Worm (Caenorhabditis elegans) whole organism, L1 larva: ENCODE data around the gene pnc-2.

Experiments used
- C34B4.2 ChIP-seq: sonication (generic microtip); optimal IDR thresholded peaks from 2 replicates; lab custom pipeline; 2017; ENCODE audit warnings: mild to moderate bottlenecking, missing genetic modification characterization, missing compliant biosample characterization
- F16B12.6 ChIP-seq: fragments of 150-350 bp; optimal IDR thresholded peaks from 2 replicates; lab custom pipeline; 2014; ENCODE audit warnings: missing biosample characterization, missing genetic modification characterization
- ama-1 ChIP-seq: fragments of 150-350 bp; optimal IDR thresholded peaks from 2 replicates; lab custom pipeline; 2014
- ceh-82 ChIP-seq, 3 experiments: fragments of 150-350 bp in 1 of 3; sonication (generic microtip) in 2 of 3; optimal IDR thresholded peaks; 2 replicates each; lab custom pipeline; 2014 to 2017; ENCODE audit warnings: missing biosample characterization in 3 of 3, missing genetic modification characterization in 3 of 3
- ceh-90 ChIP-seq: sonication (generic microtip); optimal IDR thresholded peaks from 2 replicates; lab custom pipeline; 2016; ENCODE audit warnings: missing genetic modification characterization, missing compliant biosample characterization
- ces-1 ChIP-seq: fragments of 150-350 bp; optimal IDR thresholded peaks from 2 replicates; lab custom pipeline; 2014; ENCODE audit warnings: missing biosample characterization, missing genetic modification reagents, missing genetic modification characterization
- dpl-1 ChIP-seq, 3 experiments: fragments of 150-350 bp in 2 of 3; sonication (generic microtip) in 1 of 3; optimal IDR thresholded peaks; 2 replicates each; lab custom pipeline; 2014 to 2017; ENCODE audit warnings: missing biosample characterization in 3 of 3, missing genetic modification characterization in 3 of 3, missing genetic modification reagents in 3 of 3
- efl-1 ChIP-seq, 4 experiments: fragments of 150-350 bp; optimal IDR thresholded peaks in 3 of 4; peaks in 1 of 4; 1 replicate in 1 of 4; 2 replicates in 3 of 4; lab custom pipeline; 2014; ENCODE audit warnings: missing biosample characterization in 2 of 4, missing genetic modification characterization in 2 of 4, missing genetic modification reagents in 2 of 4
- efl-3 ChIP-seq: fragments of 200-800 bp; sonication (Bioruptor generic); optimal IDR thresholded peaks from 2 replicates; lab custom pipeline; 2018; ENCODE audit warnings: mild to moderate bottlenecking, missing genetic modification characterization, missing compliant biosample characterization
- egl-13 ChIP-seq: sonication (generic microtip); optimal IDR thresholded peaks from 2 replicates; lab custom pipeline; 2016; ENCODE audit warnings: missing genotype, missing genetic modification reagents, missing genetic modification characterization, missing compliant biosample characterization
- egl-27 ChIP-seq, 2 experiments: fragments of 150-350 bp in 1 of 2; sonication (generic microtip); optimal IDR thresholded peaks; 3 replicates each; lab custom pipeline; 2017 to 2018; ENCODE audit warnings: missing biosample characterization in 2 of 2, missing genetic modification characterization in 2 of 2, missing genetic modification reagents in 2 of 2
- elt-3 ChIP-seq, 6 experiments: fragments of 150-350 bp in 1 of 6; sonication (generic microtip); optimal IDR thresholded peaks; 2 replicates each; lab custom pipeline; 2017 to 2018; ENCODE audit warnings: missing biosample characterization in 6 of 6, missing genetic modification characterization in 6 of 6, inconsistent platforms in 1 of 6
- ets-5 ChIP-seq: fragments of 200-800 bp; sonication (Bioruptor generic); IDR thresholded peaks from 2 replicates; pipeline ENCODE4 v1.3.6; 2022; ENCODE audit warnings: missing genetic modification characterization, missing compliant biosample characterization
- fkh-10 ChIP-seq: sonication (generic microtip); optimal IDR thresholded peaks from 2 replicates; lab custom pipeline; 2017; ENCODE audit warnings: missing biosample characterization, missing genetic modification reagents, missing genetic modification characterization
- fkh-4 ChIP-seq: sonication (generic microtip); optimal IDR thresholded peaks from 2 replicates; lab custom pipeline; 2016; ENCODE audit warnings: missing compliant biosample characterization, missing genetic modification characterization, borderline replicate concordance
- fkh-8 ChIP-seq: sonication (generic microtip); optimal IDR thresholded peaks from 2 replicates; lab custom pipeline; 2016; ENCODE audit warnings: mild to moderate bottlenecking, missing genetic modification characterization, missing compliant biosample characterization
- fos-1 ChIP-seq: fragments of 150-350 bp; optimal IDR thresholded peaks from 2 replicates; lab custom pipeline; 2014; ENCODE audit warnings: missing biosample characterization, missing genetic modification characterization
- hlh-4 ChIP-seq: sonication (generic microtip); optimal IDR thresholded peaks from 2 replicates; lab custom pipeline; 2016; ENCODE audit warnings: mild to moderate bottlenecking, missing genetic modification characterization, missing compliant biosample characterization
- isw-1 ChIP-seq: fragments of 200-800 bp; sonication (Bioruptor generic); IDR thresholded peaks from 2 replicates; pipeline ENCODE4 v1.3.6; 2022; ENCODE audit warnings: missing genetic modification characterization, missing compliant biosample characterization
- jun-1 ChIP-seq: fragments of 150-350 bp; optimal IDR thresholded peaks from 2 replicates; lab custom pipeline; 2014; ENCODE audit warnings: missing biosample characterization, missing genetic modification reagents, missing genetic modification characterization
- lin-39 ChIP-seq: fragments of 150-350 bp; optimal IDR thresholded peaks from 2 replicates; lab custom pipeline; 2014; ENCODE audit warnings: missing biosample characterization, missing genetic modification reagents, missing genetic modification characterization
- lir-3 ChIP-seq: sonication (generic microtip); optimal IDR thresholded peaks from 2 replicates; lab custom pipeline; 2016; ENCODE audit warnings: mild to moderate bottlenecking, missing genetic modification characterization, moderate library complexity, missing compliant biosample characterization; ENCODE audit not compliant: poor library complexity
- nhr-11 ChIP-seq: fragments of 150-350 bp; optimal IDR thresholded peaks from 2 replicates; lab custom pipeline; 2014; ENCODE audit warnings: missing biosample characterization, missing genetic modification characterization
- nhr-12 ChIP-seq: sonication (generic microtip); optimal IDR thresholded peaks from 2 replicates; lab custom pipeline; 2017; ENCODE audit warnings: missing biosample characterization, missing genetic modification characterization
- nhr-20 ChIP-seq: sonication (generic microtip); optimal IDR thresholded peaks from 2 replicates; lab custom pipeline; 2016; ENCODE audit warnings: mild to moderate bottlenecking, missing genetic modification characterization, missing compliant biosample characterization
- nhr-237 ChIP-seq: fragments of 150-350 bp; optimal IDR thresholded peaks from 2 replicates; lab custom pipeline; 2014; ENCODE audit warnings: missing biosample characterization, missing genetic modification characterization
- nhr-28 ChIP-seq: fragments of 150-350 bp; optimal IDR thresholded peaks from 2 replicates; lab custom pipeline; 2014; ENCODE audit warnings: missing biosample characterization, missing genetic modification characterization
- nhr-77 ChIP-seq: fragments of 150-350 bp; optimal IDR thresholded peaks from 2 replicates; lab custom pipeline; 2014; ENCODE audit warnings: missing biosample characterization, missing genetic modification characterization
- nhr-84 ChIP-seq: sonication (generic microtip); optimal IDR thresholded peaks from 2 replicates; lab custom pipeline; 2017; ENCODE audit warnings: missing biosample characterization, missing genetic modification characterization
- nhr-85 ChIP-seq: sonication (generic microtip); peaks from one replicate; lab custom pipeline; 2016; ENCODE audit warnings: missing genetic modification characterization, inconsistent platforms, missing compliant biosample characterization
- nhr-90 ChIP-seq: sonication (generic microtip); optimal IDR thresholded peaks from 2 replicates; lab custom pipeline; 2016; ENCODE audit warnings: mild to moderate bottlenecking, missing genetic modification characterization, missing compliant biosample characterization; ENCODE audit not compliant: poor library complexity
- pag-3 ChIP-seq: sonication (generic microtip); optimal IDR thresholded peaks from 2 replicates; lab custom pipeline; 2017; ENCODE audit warnings: missing genetic modification characterization, mild to moderate bottlenecking, missing compliant biosample characterization, antibody characterized with exemption, borderline replicate concordance; ENCODE audit not compliant: insufficient read depth
- pax-3 ChIP-seq: fragments of 200-800 bp; sonication (Bioruptor generic); optimal IDR thresholded peaks from 2 replicates; lab custom pipeline; 2018; ENCODE audit warnings: mild to moderate bottlenecking, missing genetic modification characterization, moderate library complexity, missing compliant biosample characterization
- pqm-1 ChIP-seq: sonication (generic microtip); optimal IDR thresholded peaks from 3 replicates; lab custom pipeline; 2017; ENCODE audit warnings: missing biosample characterization, missing genetic modification characterization
- snpc-4 ChIP-seq: fragments of 150-350 bp; optimal IDR thresholded peaks from 2 replicates; lab custom pipeline; 2014; ENCODE audit warnings: missing biosample characterization, missing genetic modification characterization
- snu-23 ChIP-seq: sonication (generic microtip); optimal IDR thresholded peaks from 2 replicates; lab custom pipeline; 2016; ENCODE audit warnings: missing genetic modification characterization, missing compliant biosample characterization
- sptf-1 ChIP-seq: fragments of 150-350 bp; optimal IDR thresholded peaks from 2 replicates; lab custom pipeline; 2014; ENCODE audit warnings: missing biosample characterization, missing genetic modification characterization
- swsn-7 ChIP-seq: sonication (generic microtip); optimal IDR thresholded peaks from 2 replicates; lab custom pipeline; 2016; ENCODE audit warnings: missing genetic modification characterization, missing compliant biosample characterization
- tlp-1 ChIP-seq: fragments of 150-350 bp; optimal IDR thresholded peaks from 2 replicates; lab custom pipeline; 2014; ENCODE audit warnings: missing biosample characterization, missing genetic modification characterization
- unc-30 ChIP-seq: sonication (generic microtip); optimal IDR thresholded peaks from 2 replicates; lab custom pipeline; 2017; ENCODE audit warnings: missing biosample characterization, missing genetic modification characterization
- zag-1 ChIP-seq: fragments of 150-350 bp; optimal IDR thresholded peaks from 2 replicates; lab custom pipeline; 2014; ENCODE audit warnings: missing biosample characterization, missing genetic modification characterization
- zip-4 ChIP-seq: fragments of 200-800 bp; sonication (Bioruptor generic); optimal IDR thresholded peaks from 2 replicates; lab custom pipeline; 2018; ENCODE audit warnings: mild to moderate bottlenecking, missing genetic modification characterization, moderate library complexity, missing compliant biosample characterization

The pnc-2 gene

DNA sequence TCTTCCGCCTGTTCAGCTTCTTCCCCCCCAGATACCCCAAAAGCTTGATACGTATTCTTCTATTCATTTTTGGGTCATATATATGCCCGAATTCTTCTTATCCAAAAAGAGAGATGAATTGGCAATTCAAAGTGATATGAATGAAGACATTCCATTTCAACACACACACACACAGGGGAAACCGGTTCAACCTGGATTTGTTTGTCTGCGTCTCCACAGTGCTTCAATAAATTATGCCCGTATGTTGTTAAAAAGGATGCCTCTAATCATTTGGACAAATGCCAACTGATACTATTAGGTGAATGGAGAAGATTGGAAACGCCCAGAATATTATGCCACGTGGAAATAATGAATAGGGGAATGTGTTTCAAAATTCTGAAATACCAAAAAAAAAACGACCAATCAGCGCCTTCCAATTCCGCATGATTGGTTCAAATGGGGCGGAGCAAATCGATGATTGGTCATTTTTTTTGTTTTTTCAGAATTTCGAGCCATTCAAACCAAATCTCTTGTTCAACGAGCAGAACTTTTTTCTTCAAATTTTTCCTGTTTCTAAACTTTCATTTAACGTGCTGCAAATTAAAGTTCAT is 39.5 kb downstream of the pnc-2 start (continued):
- TF ChIP-seq pax-3 (tag; lab: Kevin White, UChicago) (no peak), snpc-4 (tag; lab: Kevin White, UChicago) (no peak), ama-1 (lab: Kevin White, UChicago) (no peak), pag-3 (tag; lab: Kevin White, UChicago) (peak; percentile 86), efl-1 (optimal IDR thresholded peaks at IDR 0.05; lab: Kevin White, UChicago) (peak in 1 of 2 experiments; percentile 5), efl-1 (GFP tag; optimal IDR thresholded peaks at IDR 0.05 in 1 of 2; lab: Kevin White, UChicago) (peak in 1 of 2 experiments; percentile 67), zip-4 (GFP tag; lab: Kevin White, UChicago) (no peak), fkh-4 (tag; lab: Kevin White, UChicago) (no peak), ets-5 (GFP tag; lab: Robert Waterston, UW) (no peak), lin-39 (tag; lab: Kevin White, UChicago) (no peak), lir-3 (peak; percentile 12), ceh-90 (no peak), egl-27 (tag; optimal IDR thresholded peaks at IDR 0.05; lab: Kevin White, UChicago) (no peak), sptf-1 (tag; lab: Kevin White, UChicago) (no peak), fkh-10 (GFP tag; lab: Kevin White, UChicago) (no peak), nhr-28 (tag; lab: Kevin White, UChicago) (no peak), C34B4.2 (tag; lab: Kevin White, UChicago) (no peak), swsn-7 (tag; lab: Kevin White, UChicago) (no peak), nhr-20 (tag; lab: Kevin White, UChicago) (peak; percentile 40), nhr-237 (tag; lab: Kevin White, UChicago) (no peak), nhr-12 (tag; lab: Kevin White, UChicago) (no peak), ces-1 (GFP tag; lab: Kevin White, UChicago) (no peak), nhr-90 (tag; lab: Kevin White, UChicago) (peak; percentile 44), F16B12.6 (no peak), unc-30 (no peak), jun-1 (tag; lab: Kevin White, UChicago) (no peak), dpl-1 (GFP tag; optimal IDR thresholded peaks at IDR 0.05; lab: Kevin White, UChicago) (no peak), nhr-11 (tag; lab: Kevin White, UChicago) (no peak), efl-3 (GFP tag; lab: Kevin White, UChicago) (no peak), elt-3 (tag; optimal IDR thresholded peaks at IDR 0.05; lab: Kevin White, UChicago) (peak in 5 of 6 experiments; percentile 47 to 90 (median 73)), fos-1 (tag; lab: Kevin White, UChicago) (no peak), snu-23 (GFP tag; lab: Kevin White, UChicago) (peak; percentile 48), tlp-1 (tag; lab: Kevin White, UChicago) (no peak), nhr-84 (tag; lab: Kevin White, UChicago) (no peak), isw-1 (GFP tag; lab: Robert Waterston, UW) (no peak), hlh-4 (tag; lab: Kevin White, UChicago) (no peak), pqm-1 (tag; lab: Kevin White, UChicago) (no peak), egl-13 (tag; lab: Kevin White, UChicago) (no peak), nhr-85 (peak; percentile 87), zag-1 (tag; lab: Kevin White, UChicago) (no peak), nhr-77 (tag; lab: Kevin White, UChicago) (no peak), ceh-82 (tag; optimal IDR thresholded peaks at IDR 0.05; lab: Kevin White, UChicago) (no peak), fkh-8 (tag; lab: Kevin White, UChicago) (no peak)
